Worm (Caenorhabditis elegans) whole organism, midembryonic: ENCODE measurements around the gene cyp-33A1.

Experiments
- flt-1 ChIP-seq: fragments of 200-800 bp; sonication (Bioruptor generic); IDR thresholded peaks from 2 replicates; pipeline ENCODE4 v1.3.6; 2022; ENCODE audit warnings: missing genetic modification characterization, missing compliant biosample characterization
- klf-2 ChIP-seq: fragments of 200-800 bp; sonication (Bioruptor generic); conservative IDR thresholded peaks from 2 replicates; pipeline ENCODE4 v1.3.6; 2022; ENCODE audit warnings: missing genetic modification reagents, missing genetic modification characterization, missing compliant biosample characterization
- tab-1 ChIP-seq: fragments of 200-800 bp; sonication (Bioruptor generic); IDR thresholded peaks from 2 replicates; pipeline ENCODE4 v1.3.6; 2022; ENCODE audit warnings: missing genetic modification characterization, missing compliant biosample characterization
- ztf-23 ChIP-seq: fragments of 200-800 bp; sonication (Bioruptor generic); IDR thresholded peaks from 2 replicates; pipeline ENCODE4 v1.3.6; 2022; ENCODE audit warnings: missing genetic modification reagents, missing genetic modification characterization, missing compliant biosample characterization
- ztf-29 ChIP-seq: fragments of 200-800 bp; sonication (Bioruptor generic); IDR thresholded peaks from 2 replicates; pipeline ENCODE4 v1.3.6; 2022; ENCODE audit warnings: missing genetic modification reagents, missing genetic modification characterization, missing compliant biosample characterization

DNA sequence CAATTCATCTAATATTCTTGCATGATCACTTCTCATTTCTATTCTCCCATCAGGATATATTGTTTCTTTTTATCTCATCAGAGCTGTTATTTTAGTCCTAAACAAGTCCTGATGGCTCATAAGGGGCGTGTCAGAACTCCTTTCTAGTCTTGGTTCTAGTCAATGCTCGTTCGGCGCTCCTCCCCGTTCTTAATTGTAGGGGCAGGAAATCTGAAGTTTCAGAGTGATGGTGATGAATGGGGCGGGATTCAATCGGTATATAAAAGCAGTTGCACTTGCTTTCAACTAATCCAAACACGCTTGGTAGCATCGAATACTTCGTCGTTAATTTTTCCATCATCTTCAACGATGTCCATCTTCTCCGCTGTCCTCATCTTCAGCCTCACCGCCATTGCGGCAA is 9.0 kb downstream of the cyp-33A1 start, which contains the start of gene C12D5.4:
- TF ChIP-seq flt-1: no peak
- no peak for TF ChIP-seq tab-1
- no peak for TF ChIP-seq ztf-29
- no peak for TF ChIP-seq klf-2
- TF ChIP-seq ztf-23: no peak
